Worm (Caenorhabditis elegans) whole organism, midembryonic: ENCODE measurements around the gene math-5.

ENCODE experiments used
- T22C8.4 ChIP-seq: fragments of 200-800 bp; sonication (Bioruptor generic); IDR thresholded peaks from 2 replicates; pipeline ENCODE4 v1.3.6; 2022; ENCODE audit warnings: missing genetic modification characterization, missing compliant biosample characterization
- cog-1 ChIP-seq: sonication (generic microtip); optimal IDR thresholded peaks from 2 replicates; lab custom pipeline; 2016; ENCODE audit warnings: missing genetic modification characterization, missing compliant biosample characterization
- flt-1 ChIP-seq: fragments of 200-800 bp; sonication (Bioruptor generic); IDR thresholded peaks from 2 replicates; pipeline ENCODE4 v1.3.6; 2022; ENCODE audit warnings: missing genetic modification characterization, missing compliant biosample characterization
- klf-2 ChIP-seq: fragments of 200-800 bp; sonication (Bioruptor generic); conservative IDR thresholded peaks from 2 replicates; pipeline ENCODE4 v1.3.6; 2022; ENCODE audit warnings: missing genetic modification reagents, missing genetic modification characterization, missing compliant biosample characterization
- med-1 ChIP-seq: sonication (generic microtip); optimal IDR thresholded peaks from 2 replicates; lab custom pipeline; 2017; ENCODE audit warnings: missing genetic modification characterization, mild to moderate bottlenecking, missing compliant biosample characterization, antibody characterized with exemption, missing genetic modification reagents; ENCODE audit not compliant: insufficient read depth
- ref-1 ChIP-seq: fragments of 200-800 bp; sonication (Bioruptor generic); conservative IDR thresholded peaks from 2 replicates; pipeline ENCODE4 v1.3.6; 2022; ENCODE audit warnings: missing genetic modification reagents, missing genetic modification characterization, missing compliant biosample characterization
- tab-1 ChIP-seq: fragments of 200-800 bp; sonication (Bioruptor generic); IDR thresholded peaks from 2 replicates; pipeline ENCODE4 v1.3.6; 2022; ENCODE audit warnings: missing genetic modification characterization, missing compliant biosample characterization
- ztf-23 ChIP-seq: fragments of 200-800 bp; sonication (Bioruptor generic); IDR thresholded peaks from 2 replicates; pipeline ENCODE4 v1.3.6; 2022; ENCODE audit warnings: missing genetic modification reagents, missing genetic modification characterization, missing compliant biosample characterization
- ztf-29 ChIP-seq: fragments of 200-800 bp; sonication (Bioruptor generic); IDR thresholded peaks from 2 replicates; pipeline ENCODE4 v1.3.6; 2022; ENCODE audit warnings: missing genetic modification reagents, missing genetic modification characterization, missing compliant biosample characterization

The math-5 gene

DNA sequence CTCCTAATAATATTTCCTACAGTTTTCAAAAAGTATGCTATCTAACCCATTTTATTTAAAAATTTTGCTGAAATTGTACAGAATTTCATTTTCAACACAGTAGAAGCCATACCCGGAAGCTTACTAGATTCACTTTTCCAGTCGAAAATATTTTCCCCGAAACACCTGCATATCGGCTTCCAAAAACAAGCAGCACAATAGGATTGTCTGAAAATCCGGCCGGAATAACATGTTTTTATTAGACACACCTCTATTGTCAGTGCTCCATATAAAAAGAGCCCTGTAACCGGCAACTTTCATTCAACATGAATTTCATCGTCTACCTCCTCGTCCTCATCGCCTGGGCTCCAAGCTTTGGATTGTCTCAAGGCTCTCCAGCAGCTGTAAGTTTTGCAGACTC is 30.1 kb downstream of the math-5 start, which contains the start of gene C52E2.2:
C52E2.2 (plus strand) TSS at position 301 of the 400 bp plus-strand sequence.
- TF ChIP-seq ztf-23 (GFP tag; lab: Robert Waterston, UW): no peak
- TF ChIP-seq T22C8.4: no peak
- TF ChIP-seq klf-2 (GFP tag; lab: Robert Waterston, UW): no peak
- TF ChIP-seq tab-1 (GFP tag; lab: Robert Waterston, UW): no peak
- no peak for TF ChIP-seq cog-1
- TF ChIP-seq ztf-29 (GFP tag; lab: Robert Waterston, UW): no peak
- TF ChIP-seq flt-1 (GFP tag; lab: Robert Waterston, UW): no peak
- no peak for TF ChIP-seq med-1
- no peak for TF ChIP-seq ref-1 (GFP tag; lab: Robert Waterston, UW)

ce11 chrII:1851716-1852115 is 30.9 kb downstream of the math-5 start:
- TF ChIP-seq med-1: no peak
- TF ChIP-seq T22C8.4: no peak
- no peak for TF ChIP-seq ztf-29 (GFP tag; lab: Robert Waterston, UW)
- TF ChIP-seq tab-1 (GFP tag; lab: Robert Waterston, UW): no peak
- no peak for TF ChIP-seq flt-1 (GFP tag; lab: Robert Waterston, UW)
- no peak for TF ChIP-seq klf-2 (GFP tag; lab: Robert Waterston, UW)
- TF ChIP-seq ref-1 (GFP tag; lab: Robert Waterston, UW): no peak
- no peak for TF ChIP-seq cog-1
- no peak for TF ChIP-seq ztf-23 (GFP tag; lab: Robert Waterston, UW)

- TF ChIP-seq med-1 (no peak), ztf-23 (GFP tag; lab: Robert Waterston, UW) (no peak), flt-1 (GFP tag; lab: Robert Waterston, UW) (no peak), T22C8.4 (no peak), tab-1 (GFP tag; lab: Robert Waterston, UW) (no peak), klf-2 (GFP tag; lab: Robert Waterston, UW) (no peak)
Measured at ce11 chrII:1850840-1851294, 31.7 kb downstream of the math-5 start, which contains the start of gene C52E2.3. Gene C52E2.3, plus strand, starts transcription at chrII:1851244.

DNA sequence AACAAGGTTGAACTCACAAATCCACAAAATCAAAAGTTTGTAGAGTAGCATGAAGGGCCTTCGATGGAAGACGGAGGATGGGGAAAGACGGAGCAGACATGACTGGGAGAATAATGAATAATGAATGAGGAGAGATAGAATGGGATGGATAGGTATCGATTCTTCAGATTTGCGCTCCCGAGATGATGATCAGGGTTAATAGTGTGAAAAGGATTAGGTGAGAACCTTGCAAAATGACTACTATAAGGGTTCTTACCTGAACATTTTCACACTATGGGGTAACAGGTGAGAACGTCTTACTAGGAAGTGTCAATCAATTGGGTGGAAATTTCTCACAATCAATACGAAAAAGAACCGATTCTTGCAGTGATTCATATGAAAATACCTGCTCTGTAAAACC is 32.3 kb downstream of the math-5 start, which contains the start of gene fbxb-96:
fbxb-96 (minus strand) TSS at position 101 of the 400 bp plus-strand sequence.
- TF ChIP-seq ztf-29 (GFP tag; lab: Robert Waterston, UW): no peak
- no peak for TF ChIP-seq klf-2 (GFP tag; lab: Robert Waterston, UW)
- TF ChIP-seq med-1: no peak
- no peak for TF ChIP-seq T22C8.4
- no peak for TF ChIP-seq flt-1 (GFP tag; lab: Robert Waterston, UW)
- no peak for TF ChIP-seq ztf-23 (GFP tag; lab: Robert Waterston, UW)
- TF ChIP-seq tab-1 (GFP tag; lab: Robert Waterston, UW): no peak
- no peak for TF ChIP-seq ref-1 (GFP tag; lab: Robert Waterston, UW)
- TF ChIP-seq cog-1: no peak

DNA sequence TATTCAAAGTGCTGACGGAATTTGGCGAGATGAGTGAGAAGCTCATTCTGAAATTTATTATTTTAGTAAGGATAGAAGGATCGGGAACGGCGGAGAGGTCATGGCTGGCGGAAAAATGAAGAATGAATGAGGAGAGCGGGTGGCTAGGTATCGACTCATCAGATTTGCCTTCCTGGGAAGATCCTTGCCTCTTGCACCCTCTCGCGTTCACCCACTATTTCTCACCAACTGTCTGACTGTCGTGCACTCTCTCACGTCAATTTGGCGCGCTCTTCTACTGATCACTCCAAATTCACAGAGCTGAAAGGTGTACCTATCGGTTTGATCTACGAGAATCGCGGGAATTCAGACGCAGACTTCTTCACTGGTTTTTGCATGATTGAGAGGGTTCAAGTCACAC is 34.5 kb downstream of the math-5 start, which contains the start of gene fbxb-97:
fbxb-97 (minus strand) TSS at position 53 of the 400 bp plus-strand sequence.
- TF ChIP-seq T22C8.4 (no peak), ztf-29 (GFP tag; lab: Robert Waterston, UW) (no peak), med-1 (no peak), flt-1 (GFP tag; lab: Robert Waterston, UW) (no peak), ztf-23 (GFP tag; lab: Robert Waterston, UW) (no peak), cog-1 (no peak), tab-1 (GFP tag; lab: Robert Waterston, UW) (no peak), ref-1 (GFP tag; lab: Robert Waterston, UW) (no peak), klf-2 (GFP tag; lab: Robert Waterston, UW) (no peak)

DNA sequence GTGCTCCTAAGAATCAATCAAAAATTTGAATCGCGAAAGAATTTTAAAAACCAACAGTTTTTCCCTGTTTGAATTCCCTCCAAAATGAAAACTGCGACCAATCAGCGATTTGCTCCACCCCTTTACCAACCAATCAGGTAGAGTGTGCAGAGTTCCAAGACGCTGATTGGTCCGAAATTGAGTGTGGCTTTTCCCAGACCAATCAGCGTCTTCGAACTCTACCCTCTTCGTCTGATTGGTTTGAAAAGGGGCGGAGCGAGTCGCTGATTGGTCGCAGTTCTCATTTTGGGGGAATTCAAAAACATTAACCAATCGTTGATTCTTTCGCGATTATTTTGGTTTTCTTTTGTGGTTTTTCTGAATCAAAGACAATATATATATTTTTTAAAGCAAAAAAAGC is 38.1 kb downstream of the math-5 start:
- TF ChIP-seq klf-2 (GFP tag; lab: Robert Waterston, UW) (no peak), ztf-23 (GFP tag; lab: Robert Waterston, UW) (no peak), med-1 (no peak), ztf-29 (GFP tag; lab: Robert Waterston, UW) (no peak), T22C8.4 (no peak)

DNA sequence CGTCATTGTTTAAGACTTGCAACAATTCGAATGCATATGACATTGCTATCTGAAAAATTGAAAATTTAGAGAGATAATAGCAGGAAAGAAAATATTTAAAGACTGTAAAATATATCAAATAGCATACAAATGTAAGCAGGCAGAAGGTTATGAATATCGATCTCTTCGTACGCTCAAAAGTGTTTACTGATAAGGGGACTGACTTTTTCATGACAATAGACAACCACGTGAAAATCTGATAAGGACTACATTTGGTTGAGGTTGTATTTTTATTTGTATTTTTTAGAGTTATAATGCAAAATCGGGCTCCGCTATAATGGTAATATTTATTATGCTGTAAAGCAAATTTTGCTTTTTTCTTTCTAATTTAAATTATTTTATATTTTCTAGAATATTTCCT is 39.7 kb downstream of the math-5 start, which contains the start of the genes C52E2.5 and C52E2.4:
C52E2.5 (minus strand) TSS at position 43 of the 400 bp plus-strand sequence.
C52E2.4 (plus strand) TSS at position 252 of the 400 bp plus-strand sequence.
- TF ChIP-seq ztf-23 (GFP tag; lab: Robert Waterston, UW) (no peak), T22C8.4 (no peak), ref-1 (GFP tag; lab: Robert Waterston, UW) (no peak), cog-1 (no peak), klf-2 (GFP tag; lab: Robert Waterston, UW) (no peak), flt-1 (GFP tag; lab: Robert Waterston, UW) (no peak), tab-1 (GFP tag; lab: Robert Waterston, UW) (no peak), ztf-29 (GFP tag; lab: Robert Waterston, UW) (no peak), med-1 (no peak)

DNA sequence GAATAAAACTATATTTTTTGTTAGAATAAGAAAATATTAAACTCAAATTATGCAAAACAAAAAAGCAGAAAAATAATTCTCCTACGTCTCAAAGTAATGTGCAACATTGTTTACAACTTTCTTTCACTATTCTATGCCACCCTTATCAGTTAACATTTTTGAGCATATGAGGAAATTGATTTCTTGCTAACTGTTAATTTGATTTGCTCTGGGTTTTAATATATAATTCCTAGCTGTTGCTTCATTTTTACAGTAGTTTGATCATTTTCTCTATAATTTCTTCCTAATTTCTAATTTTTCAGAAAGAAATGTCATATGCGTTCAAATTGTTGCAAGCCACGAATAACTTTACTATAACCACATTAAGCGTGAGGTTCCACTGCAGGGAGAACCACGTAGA is 46.4 kb downstream of the math-5 start, which contains the start of gene T08E11.1:
T08E11.1 (plus strand) TSS at position 301 of the 400 bp plus-strand sequence.
- TF ChIP-seq med-1 (no peak), ref-1 (GFP tag; lab: Robert Waterston, UW) (no peak), ztf-23 (GFP tag; lab: Robert Waterston, UW) (no peak), flt-1 (GFP tag; lab: Robert Waterston, UW) (no peak), T22C8.4 (no peak), klf-2 (GFP tag; lab: Robert Waterston, UW) (no peak), cog-1 (no peak), tab-1 (GFP tag; lab: Robert Waterston, UW) (no peak), ztf-29 (GFP tag; lab: Robert Waterston, UW) (no peak)

DNA sequence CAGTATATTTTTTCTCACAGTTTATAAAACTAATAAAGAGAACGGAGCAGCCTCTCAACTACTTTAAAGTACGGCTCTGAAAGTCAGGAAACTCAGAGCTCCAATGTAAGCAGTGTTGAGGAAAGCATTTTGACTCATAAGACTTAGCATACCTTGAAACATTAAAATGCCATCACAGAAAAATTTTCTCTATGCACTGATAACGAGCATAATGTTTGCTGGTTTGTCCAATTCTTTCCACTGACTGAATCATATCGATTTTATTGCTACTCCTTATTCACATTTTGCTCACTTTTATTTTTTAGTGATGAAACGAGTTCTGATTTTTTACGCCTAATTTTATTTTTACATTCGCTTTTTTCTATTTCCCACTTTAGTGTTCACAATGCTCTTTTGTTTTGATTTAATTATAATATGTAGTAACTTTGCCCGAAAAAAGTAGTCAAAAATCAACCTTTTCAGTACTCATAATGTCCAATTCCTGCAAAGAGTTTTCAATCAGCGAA is 50.7 kb downstream of the math-5 start, which contains the start of gene math-39:
math-39 (plus strand) TSS at position 456 of the 506 bp plus-strand sequence.
- TF ChIP-seq ref-1 (GFP tag; lab: Robert Waterston, UW) (no peak), tab-1 (GFP tag; lab: Robert Waterston, UW) (no peak), med-1 (no peak), T22C8.4 (no peak), ztf-23 (GFP tag; lab: Robert Waterston, UW) (no peak), ztf-29 (GFP tag; lab: Robert Waterston, UW) (no peak), klf-2 (GFP tag; lab: Robert Waterston, UW) (no peak), cog-1 (no peak), flt-1 (GFP tag; lab: Robert Waterston, UW) (no peak)
